Fruit fly (Drosophila melanogaster): ENCODE data around the gene CG32148.

Gene CG32148

DNA sequence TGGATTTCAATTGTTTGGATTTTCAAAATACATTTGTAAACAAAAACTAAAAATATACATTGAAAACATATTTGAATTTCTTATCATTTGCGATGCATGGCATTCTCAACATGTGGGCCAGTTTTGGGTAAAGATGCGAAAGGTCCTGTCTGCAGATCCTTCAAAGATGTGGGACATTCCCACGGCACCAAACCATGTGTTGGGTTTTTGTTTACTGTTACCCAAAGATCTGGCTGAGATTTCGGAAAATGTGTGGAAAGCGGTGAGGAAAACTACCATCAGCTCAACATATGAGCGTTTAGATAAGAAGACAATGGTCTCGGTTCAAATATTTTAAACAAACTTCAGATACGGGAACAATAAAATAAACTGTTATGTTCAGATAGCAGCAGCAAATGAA lies 47.3 kb upstream of the CG32148 start (continued):
- TF ChIP-seq tin (GFP tag; optimal IDR thresholded peaks at IDR 0.05) (no peak), pho (GFP tag; optimal IDR thresholded peaks at IDR 0.05) (no peak), twi (tag; optimal IDR thresholded peaks at IDR 0.05) (peak; percentile 100), CG2116 (GFP tag; optimal IDR thresholded peaks at IDR 0.05) (no peak), CG7987 (GFP tag; optimal IDR thresholded peaks at IDR 0.05) (no peak), sr (GFP tag; IDR thresholded peaks at IDR 0.05) (no peak), Jarid2 (GFP tag; optimal IDR thresholded peaks at IDR 0.05) (peak; percentile 15), onecut (GFP tag; IDR thresholded peaks at IDR 0.05) (no peak), CG3995 (GFP tag; optimal IDR thresholded peaks at IDR 0.05) (no peak), CG1792 (GFP tag; optimal IDR thresholded peaks at IDR 0.05) (no peak), HLH3B (GFP tag; IDR thresholded peaks at IDR 0.05) (no peak), CG31388 (GFP tag; optimal IDR thresholded peaks at IDR 0.05) (no peak), pfk (GFP tag; optimal IDR thresholded peaks at IDR 0.05) (no peak), chm (GFP tag; IDR thresholded peaks at IDR 0.05) (0 out of 2 replicates have a peak, but pooled peaks have one; percentile 57), CG12236 (GFP tag; optimal IDR thresholded peaks at IDR 0.05) (no peak), mld (GFP tag; IDR thresholded peaks at IDR 0.05; ENCODE audit: partially characterized antibody) (no peak), Mrtf (GFP tag; IDR thresholded peaks at IDR 0.05) (no peak), tx (GFP tag; optimal IDR thresholded peaks at IDR 0.05) (no peak), CG15696 (tag; optimal IDR thresholded peaks at IDR 0.05) (peak; percentile 24), CG1233 (GFP tag; optimal IDR thresholded peaks at IDR 0.05) (no peak), Ptx1 (GFP tag; IDR thresholded peaks at IDR 0.05) (no peak), CG16815 (GFP tag; optimal IDR thresholded peaks at IDR 0.05) (no peak), caup (GFP tag; optimal IDR thresholded peaks at IDR 0.05; ENCODE audit: severe bottlenecking) (no peak), Xrp1 (GFP tag; IDR thresholded peaks at IDR 0.05) (0 out of 2 replicates have a peak, but pooled peaks have one; percentile 13), NK7.1 (GFP tag; optimal IDR thresholded peaks at IDR 0.05) (no peak), CG4854 (GFP tag; optimal IDR thresholded peaks at IDR 0.05) (no peak), Ets65A (GFP tag) (peak; percentile 22)

dm6 chr3L:14977536-14978495 lies 45.5 kb upstream of the CG32148 start:
- TF ChIP-seq CG9437 (GFP tag; optimal IDR thresholded peaks at IDR 0.05) = peak; percentile 71
- no peak for TF ChIP-seq MESR4 (GFP tag; optimal IDR thresholded peaks at IDR 0.05)
- peak; percentile 13 for TF ChIP-seq cato (GFP tag; optimal IDR thresholded peaks at IDR 0.05; ENCODE audit: borderline replicate concordance)
- peak; percentile 51 for TF ChIP-seq pum (GFP tag; optimal IDR thresholded peaks at IDR 0.05)
- peak; percentile 62 for TF ChIP-seq CG12391 (tag; optimal IDR thresholded peaks at IDR 0.05)
- TF ChIP-seq CG11723 (GFP tag; optimal IDR thresholded peaks at IDR 0.05) = no peak
- TF ChIP-seq CG32772 (GFP tag; IDR thresholded peaks at IDR 0.05) = peak; percentile 36; the same call in 1 of the 2 replicates
- peak; percentile 62 for TF ChIP-seq CG2712 (tag; optimal IDR thresholded peaks at IDR 0.05)
- peak; percentile 83 for TF ChIP-seq GATAe (GFP tag; conservative IDR thresholded peaks at IDR 0.05)
- no peak for TF ChIP-seq CG4854 (GFP tag; optimal IDR thresholded peaks at IDR 0.05)
- TF ChIP-seq ara (GFP tag; IDR thresholded peaks at IDR 0.05) = peak; percentile 28; the same call in 1 of the 2 replicates
- peak; percentile 69; the same call in 1 of the 3 replicates for TF ChIP-seq otp (GFP tag; IDR thresholded peaks at IDR 0.05)
- TF ChIP-seq CG17568 (GFP tag; optimal IDR thresholded peaks at IDR 0.05) = peak; percentile 46
- TF ChIP-seq dm (GFP tag; optimal IDR thresholded peaks at IDR 0.05) = no peak
- TF ChIP-seq h (optimal IDR thresholded peaks at IDR 0.05) = no peak
- no peak for TF ChIP-seq NC2β (GFP tag; optimal IDR thresholded peaks at IDR 0.05)
- TF ChIP-seq pnt (GFP tag; optimal IDR thresholded peaks at IDR 0.05) = peak; percentile 47
- no peak for TF ChIP-seq tap (tag; optimal IDR thresholded peaks at IDR 0.05)
- TF ChIP-seq Abd-B (GFP tag; optimal IDR thresholded peaks at IDR 0.05) = peak; percentile 59
- TF ChIP-seq nmo (GFP tag; optimal IDR thresholded peaks at IDR 0.05) = peak; percentile 73
- peak; percentile 19 for TF ChIP-seq CHES-1-like (GFP tag; optimal IDR thresholded peaks at IDR 0.05)
- no peak for TF ChIP-seq CG9932 (GFP tag; IDR thresholded peaks at IDR 0.05)
- no peak for TF ChIP-seq en (GFP tag; optimal IDR thresholded peaks at IDR 0.05)
- no peak for TF ChIP-seq stc (GFP tag; IDR thresholded peaks at IDR 0.05)

Measured in whole organism, embryonic.